Fruit fly (Drosophila melanogaster) whole organism, adult: ENCODE measurements around the gene CG44001.

Experiments
- CG11617 ChIP-seq: fragments of 200-800 bp; sonication (Bioruptor generic); optimal IDR thresholded peaks from 2 replicates; lab custom pipeline; 2017; ENCODE audit warnings: mild to moderate bottlenecking, missing biosample characterization, missing genetic modification reagents, missing genetic modification characterization
- CG12768 ChIP-seq: fragments of 200-800 bp; sonication (Bioruptor generic); optimal IDR thresholded peaks from 2 replicates; lab custom pipeline; 2017; ENCODE audit warnings: missing biosample characterization, missing genetic modification characterization, mild to moderate bottlenecking, moderate library complexity, missing genetic modification reagents
- CG14711 ChIP-seq: fragments of 200-800 bp; sonication (Bioruptor generic); optimal IDR thresholded peaks from 2 replicates; lab custom pipeline; 2018; ENCODE audit warnings: missing biosample characterization, mild to moderate bottlenecking, missing genetic modification characterization, moderate library complexity
- CG1620 ChIP-seq: fragments of 200-800 bp; sonication (Bioruptor generic); optimal IDR thresholded peaks from 2 replicates; lab custom pipeline; 2016; ENCODE audit warnings: missing biosample characterization, missing genetic modification characterization
- CG33017 ChIP-seq: fragments of 200-800 bp; sonication (Bioruptor generic); optimal IDR thresholded peaks from 2 replicates; lab custom pipeline; 2018; ENCODE audit warnings: missing biosample characterization, mild to moderate bottlenecking, missing genetic modification characterization, moderate library complexity
- CG5204 ChIP-seq: fragments of 200-800 bp; sonication (Bioruptor generic); optimal IDR thresholded peaks from 2 replicates; lab custom pipeline; 2016; ENCODE audit warnings: missing biosample characterization, missing genetic modification characterization
- CG7045 ChIP-seq: fragments of 200-800 bp; sonication (Bioruptor generic); optimal IDR thresholded peaks from 2 replicates; lab custom pipeline; 2017; ENCODE audit warnings: missing biosample characterization, mild to moderate bottlenecking, missing genetic modification characterization
- CG7101 ChIP-seq: fragments of 200-800 bp; sonication (Bioruptor generic); optimal IDR thresholded peaks from 2 replicates; lab custom pipeline; 2018; ENCODE audit warnings: missing biosample characterization, mild to moderate bottlenecking, missing genetic modification characterization, moderate library complexity
- Clk ChIP-seq: fragments of 200-800 bp; sonication (Bioruptor generic); optimal IDR thresholded peaks from 2 replicates; lab custom pipeline; 2017; ENCODE audit warnings: missing biosample characterization, missing genetic modification characterization
- Crg-1 ChIP-seq: fragments of 200-800 bp; sonication (Bioruptor generic); optimal IDR thresholded peaks from 2 replicates; lab custom pipeline; 2016; ENCODE audit warnings: missing biosample characterization, missing genetic modification characterization
- Hr96 ChIP-seq: fragments of 200-800 bp; sonication (Bioruptor generic); optimal IDR thresholded peaks from 2 replicates; lab custom pipeline; 2016; ENCODE audit warnings: missing biosample characterization, missing genetic modification characterization
- Mnt ChIP-seq: fragments of 200-800 bp; sonication (Bioruptor generic); optimal IDR thresholded peaks from 2 replicates; lab custom pipeline; 2016; ENCODE audit warnings: missing biosample characterization, mild to moderate bottlenecking, missing genetic modification characterization
- bab1 ChIP-seq: fragments of 200-800 bp; sonication (Bioruptor generic); optimal IDR thresholded peaks from 3 replicates; lab custom pipeline; 2019; ENCODE audit warnings: missing biosample characterization, mild to moderate bottlenecking, missing genetic modification characterization, moderate library complexity
- cic ChIP-seq: fragments of 200-800 bp; sonication (Bioruptor generic); optimal IDR thresholded peaks from 2 replicates; lab custom pipeline; 2017; ENCODE audit warnings: missing biosample characterization, mild to moderate bottlenecking, missing genetic modification characterization, moderate library complexity
- cnc ChIP-seq, 2 experiments: fragments of >200 bp; optimal IDR thresholded peaks; 2 replicates each; lab custom pipeline; 2017
- kay ChIP-seq: fragments of 200-800 bp; sonication (Bioruptor generic); peaks from one replicate; lab custom pipeline; 2016; ENCODE audit warnings: missing biosample characterization, missing genetic modification characterization, borderline replicate concordance
- ovo ChIP-seq: fragments of 200-800 bp; sonication (Bioruptor generic); optimal IDR thresholded peaks from 2 replicates; lab custom pipeline; 2016; ENCODE audit warnings: missing biosample characterization, missing genetic modification characterization
- pad ChIP-seq: fragments of 200-800 bp; sonication (Bioruptor generic); optimal IDR thresholded peaks from 3 replicates; lab custom pipeline; 2017; ENCODE audit warnings: missing biosample characterization, missing genetic modification characterization, mild to moderate bottlenecking, moderate library complexity, missing genetic modification reagents
- tj ChIP-seq: fragments of 200-800 bp; sonication (Bioruptor generic); optimal IDR thresholded peaks from 3 replicates; lab custom pipeline; 2017; ENCODE audit warnings: missing biosample characterization, mild to moderate bottlenecking, missing genetic modification characterization, moderate library complexity
- toe ChIP-seq: fragments of 200-800 bp; sonication (Bioruptor generic); optimal IDR thresholded peaks from 2 replicates; lab custom pipeline; 2016; ENCODE audit warnings: missing biosample characterization, missing genetic modification characterization

Gene CG44001

dm6 chr2L:5043043-5043442 is at the start of gene CG44001, which contains the start of the genes CG33995 and CG44000:
Gene CG44001, plus strand, starts transcription at chr2L:5043270.
Gene CG33995, plus strand, starts transcription at chr2L:5043270.
Gene CG44000, plus strand, starts transcription at chr2L:5043270.
- TF ChIP-seq pad (GFP tag; lab: Kevin White, UChicago) = peak; percentile 57
- TF ChIP-seq cnc (optimal IDR thresholded peaks at IDR 0.05; lab: Kevin White, UChicago) = no peak
- TF ChIP-seq bab1 (GFP tag; lab: Kevin White, UChicago) = peak; percentile 69
- TF ChIP-seq Crg-1 (GFP tag; lab: Kevin White, UChicago) = peak; percentile 63
- peak; percentile 20 for TF ChIP-seq cic (GFP tag; lab: Kevin White, UChicago)
- TF ChIP-seq toe = peak; percentile 62
- peak; percentile 53 for TF ChIP-seq Clk (GFP tag; lab: Kevin White, UChicago)
- peak; percentile 48 for TF ChIP-seq CG14711 (tag; lab: Kevin White, UChicago)
- TF ChIP-seq Mnt = peak; percentile 75
- TF ChIP-seq CG11617 (GFP tag; lab: Kevin White, UChicago) = peak; percentile 22
- no peak for TF ChIP-seq CG5204 (GFP tag; lab: Kevin White, UChicago)
- no peak for TF ChIP-seq CG7045 (GFP tag; lab: Kevin White, UChicago)
- no peak for TF ChIP-seq CG33017 (tag; lab: Kevin White, UChicago)
- no peak for TF ChIP-seq kay
- TF ChIP-seq tj (GFP tag; lab: Kevin White, UChicago) = peak; percentile 94
- TF ChIP-seq Hr96 (GFP tag; lab: Kevin White, UChicago) = peak; percentile 69
- TF ChIP-seq CG12768 = no peak
- peak; percentile 70 for TF ChIP-seq CG7101 (tag; lab: Kevin White, UChicago)
- no peak for TF ChIP-seq ovo (GFP tag; lab: Kevin White, UChicago)
- TF ChIP-seq CG1620 (GFP tag; lab: Kevin White, UChicago) = peak; percentile 81

- TF ChIP-seq pad (GFP tag; lab: Kevin White, UChicago) = no peak
- TF ChIP-seq CG12768 = no peak
- no peak for TF ChIP-seq CG14711 (tag; lab: Kevin White, UChicago)
- no peak for TF ChIP-seq cic (GFP tag; lab: Kevin White, UChicago)
- no peak for TF ChIP-seq Hr96 (GFP tag; lab: Kevin White, UChicago)
- no peak for TF ChIP-seq tj (GFP tag; lab: Kevin White, UChicago)
- TF ChIP-seq CG7101 (tag; lab: Kevin White, UChicago) = no peak
- no peak for TF ChIP-seq CG1620 (GFP tag; lab: Kevin White, UChicago)
- no peak for TF ChIP-seq CG33017 (tag; lab: Kevin White, UChicago)
- TF ChIP-seq Clk (GFP tag; lab: Kevin White, UChicago) = no peak
- TF ChIP-seq ovo (GFP tag; lab: Kevin White, UChicago) = no peak
- no peak for TF ChIP-seq Mnt
- no peak for TF ChIP-seq Crg-1 (GFP tag; lab: Kevin White, UChicago)
- no peak for TF ChIP-seq cnc (optimal IDR thresholded peaks at IDR 0.05; lab: Kevin White, UChicago)
- TF ChIP-seq CG5204 (GFP tag; lab: Kevin White, UChicago) = no peak
Measured at dm6 chr2L:4995010-4995836, 47.8 kb upstream of the CG44001 start.

DNA sequence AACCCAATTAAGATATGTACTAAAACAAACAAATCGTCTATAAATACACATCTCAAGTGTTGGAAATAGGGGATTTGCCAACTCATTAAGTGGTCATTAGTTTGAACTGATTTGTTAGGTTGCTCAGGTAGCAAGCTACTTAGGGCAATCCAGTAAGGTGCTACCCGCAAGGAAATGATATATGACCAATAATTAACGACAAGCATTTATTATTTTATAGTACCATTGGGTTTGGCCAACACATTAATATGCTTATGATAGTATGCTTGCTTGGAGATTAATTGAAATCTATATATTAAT is 47.3 kb upstream of the CG44001 start:
- TF ChIP-seq Clk (GFP tag; lab: Kevin White, UChicago) (no peak), Crg-1 (GFP tag; lab: Kevin White, UChicago) (no peak), CG12768 (no peak), Mnt (no peak), CG14711 (tag; lab: Kevin White, UChicago) (no peak), CG7045 (GFP tag; lab: Kevin White, UChicago) (no peak), CG11617 (GFP tag; lab: Kevin White, UChicago) (no peak), ovo (GFP tag; lab: Kevin White, UChicago) (no peak), CG1620 (GFP tag; lab: Kevin White, UChicago) (no peak), toe (no peak), cnc (optimal IDR thresholded peaks at IDR 0.05; lab: Kevin White, UChicago) (no peak), bab1 (GFP tag; lab: Kevin White, UChicago) (no peak), tj (GFP tag; lab: Kevin White, UChicago) (no peak), CG33017 (tag; lab: Kevin White, UChicago) (no peak), pad (GFP tag; lab: Kevin White, UChicago) (no peak)

- TF ChIP-seq tj (GFP tag; lab: Kevin White, UChicago) = peak; percentile 82
- TF ChIP-seq CG14711 (tag; lab: Kevin White, UChicago) = no peak
Measured at dm6 chr2L:4996283-4996922, 46.7 kb upstream of the CG44001 start.

dm6 chr2L:4997401-4998259 is 45.4 kb upstream of the CG44001 start:
- TF ChIP-seq tj (GFP tag; lab: Kevin White, UChicago) = peak; percentile 81
- peak; percentile 92 for TF ChIP-seq CG1620 (GFP tag; lab: Kevin White, UChicago)
- TF ChIP-seq CG12768 = peak; percentile 93
- TF ChIP-seq Hr96 (GFP tag; lab: Kevin White, UChicago) = peak; percentile 96
- TF ChIP-seq ovo (GFP tag; lab: Kevin White, UChicago) = peak; percentile 84
- peak; percentile 94 for TF ChIP-seq CG7045 (GFP tag; lab: Kevin White, UChicago)
- TF ChIP-seq bab1 (GFP tag; lab: Kevin White, UChicago) = peak; percentile 92
- TF ChIP-seq pad (GFP tag; lab: Kevin White, UChicago) = peak; percentile 95
- peak; percentile 95 for TF ChIP-seq cic (GFP tag; lab: Kevin White, UChicago)
- TF ChIP-seq toe = peak; percentile 51
- peak; percentile 90 for TF ChIP-seq Clk (GFP tag; lab: Kevin White, UChicago)
- peak; percentile 91 for TF ChIP-seq CG14711 (tag; lab: Kevin White, UChicago)
- no peak for TF ChIP-seq cnc (optimal IDR thresholded peaks at IDR 0.05; lab: Kevin White, UChicago)
- peak; percentile 94 for TF ChIP-seq CG11617 (GFP tag; lab: Kevin White, UChicago)
- no peak for TF ChIP-seq CG5204 (GFP tag; lab: Kevin White, UChicago)
- TF ChIP-seq Mnt = peak; percentile 79
- peak; percentile 93 for TF ChIP-seq CG33017 (tag; lab: Kevin White, UChicago)
- peak; percentile 95 for TF ChIP-seq CG7101 (tag; lab: Kevin White, UChicago)
- TF ChIP-seq Crg-1 (GFP tag; lab: Kevin White, UChicago) = peak; percentile 79
- TF ChIP-seq kay = peak; percentile 47
